Fruit fly (Drosophila melanogaster) whole organism, embryonic: ENCODE measurements around the gene Seipin.

Source experiments
- Awh ChIP-seq: fragments of 200-800 bp; sonication (Bioruptor generic); IDR thresholded peaks from 2 replicates; pipeline ENCODE4, ENCODE4 v1.3.6; 2022; ENCODE audit warnings: missing biosample characterization, missing genetic modification characterization
- Bdp1 ChIP-seq: fragments of 200-800 bp; sonication (Bioruptor generic); optimal IDR thresholded peaks from 3 replicates; lab custom pipeline; 2016; ENCODE audit warnings: missing biosample characterization, missing genetic modification characterization
- CG11398 ChIP-seq: fragments of 200-800 bp; sonication (Bioruptor generic); optimal IDR thresholded peaks from 2 replicates; lab custom pipeline; 2016; ENCODE audit warnings: missing biosample characterization, missing genetic modification characterization
- CG12942 ChIP-seq: fragments of 200-800 bp; sonication (Bioruptor generic); optimal IDR thresholded peaks from 3 replicates; lab custom pipeline; 2016; ENCODE audit warnings: missing biosample characterization, missing genetic modification characterization
- CG14441 ChIP-seq: fragments of 200-800 bp; sonication (Bioruptor generic); IDR thresholded peaks from 2 replicates; pipeline ENCODE4 v1.3.6; 2022; ENCODE audit warnings: missing biosample characterization, missing genetic modification characterization
- CG14860 ChIP-seq: fragments of 200-800 bp; sonication (Bioruptor generic); IDR thresholded peaks from 3 replicates; pipeline ENCODE4 v1.3.6; 2022; ENCODE audit warnings: missing biosample characterization, missing genetic modification characterization; ENCODE audit not compliant: partially characterized antibody
- CG15073 ChIP-seq: fragments of 200-800 bp; sonication (Bioruptor generic); optimal IDR thresholded peaks from 2 replicates; lab custom pipeline; 2016; ENCODE audit warnings: missing biosample characterization, missing genetic modification characterization
- CG15479 ChIP-seq: fragments of 200-800 bp; sonication (Bioruptor generic); optimal IDR thresholded peaks from 3 replicates; lab custom pipeline; 2019; ENCODE audit warnings: missing biosample characterization, mild to moderate bottlenecking, missing genetic modification characterization, moderate library complexity
- CG17802 ChIP-seq: fragments of 200-800 bp; sonication (Bioruptor generic); optimal IDR thresholded peaks from 2 replicates; lab custom pipeline; 2018; ENCODE audit warnings: missing biosample characterization, mild to moderate bottlenecking, missing genetic modification characterization, moderate library complexity
- CG18764 ChIP-seq: fragments of 200-800 bp; sonication (Bioruptor generic); optimal IDR thresholded peaks from 3 replicates; lab custom pipeline; 2016; ENCODE audit warnings: missing biosample characterization, missing genetic modification characterization
- CG2199 ChIP-seq: fragments of 200-800 bp; sonication (Bioruptor generic); IDR thresholded peaks from 3 replicates; pipeline ENCODE4 v1.3.6; 2022; ENCODE audit warnings: missing biosample characterization, missing genetic modification characterization
- CG2678 ChIP-seq: fragments of 200-800 bp; sonication (Bioruptor generic); optimal IDR thresholded peaks from 3 replicates; lab custom pipeline; 2019; ENCODE audit warnings: missing biosample characterization, mild to moderate bottlenecking, missing genetic modification characterization, moderate library complexity
- CG2889 ChIP-seq: fragments of 200-800 bp; sonication (Bioruptor generic); IDR thresholded peaks from 3 replicates; pipeline ENCODE4 v1.3.6; 2022; ENCODE audit warnings: missing biosample characterization, missing genetic modification characterization
- CG3407 ChIP-seq: fragments of 200-800 bp; sonication (Bioruptor generic); optimal IDR thresholded peaks from 2 replicates; lab custom pipeline; 2018; ENCODE audit warnings: missing biosample characterization, mild to moderate bottlenecking, missing genetic modification characterization
- CG3838 ChIP-seq: fragments of 200-800 bp; sonication (Bioruptor generic); optimal IDR thresholded peaks from 3 replicates; lab custom pipeline; 2016; ENCODE audit warnings: missing biosample characterization, missing genetic modification characterization
- CG42726 ChIP-seq: fragments of 200-800 bp; sonication (Bioruptor generic); IDR thresholded peaks from 2 replicates; pipeline ENCODE4 v1.3.6; 2022; ENCODE audit warnings: missing biosample characterization, missing genetic modification characterization; ENCODE audit not compliant: partially characterized antibody
- CG4282 ChIP-seq: fragments of 200-800 bp; sonication (Bioruptor generic); optimal IDR thresholded peaks from 2 replicates; lab custom pipeline; 2016; ENCODE audit warnings: missing biosample characterization, missing genetic modification characterization
- CG4854 ChIP-seq: fragments of 200-800 bp; sonication (Bioruptor generic); optimal IDR thresholded peaks from 2 replicates; lab custom pipeline; 2016; ENCODE audit warnings: missing biosample characterization, missing genetic modification characterization, inconsistent platforms
- CG6689 ChIP-seq: fragments of 200-800 bp; sonication (Bioruptor generic); IDR thresholded peaks from 2 replicates; pipeline ENCODE4 v1.3.6; 2022; ENCODE audit warnings: missing biosample characterization, missing genetic modification characterization
- CG6854 ChIP-seq: fragments of 200-800 bp; sonication (Bioruptor generic); optimal IDR thresholded peaks from 3 replicates; lab custom pipeline; 2017; ENCODE audit warnings: missing biosample characterization, mild to moderate bottlenecking, missing genetic modification characterization
- CG9932 ChIP-seq: fragments of 200-800 bp; sonication (Bioruptor generic); IDR thresholded peaks from 2 replicates; pipeline ENCODE4 v1.3.6; 2022; ENCODE audit warnings: missing biosample characterization, missing genetic modification characterization
- CkIIα-i1 ChIP-seq: fragments of 200-800 bp; sonication (Bioruptor generic); IDR thresholded peaks from 2 replicates; pipeline ENCODE4 v1.3.6; 2022; ENCODE audit warnings: missing biosample characterization, missing genetic modification characterization
- Dip3 ChIP-seq: fragments of 200-800 bp; sonication (Bioruptor generic); optimal IDR thresholded peaks from 3 replicates; lab custom pipeline; 2016; ENCODE audit warnings: missing biosample characterization, missing genetic modification characterization
- Fer1 ChIP-seq: fragments of 200-800 bp; sonication (Bioruptor generic); optimal IDR thresholded peaks from 2 replicates; lab custom pipeline; 2017; ENCODE audit warnings: missing biosample characterization, mild to moderate bottlenecking, missing genetic modification characterization
- HHEX ChIP-seq: fragments of 200-800 bp; sonication (Bioruptor generic); optimal IDR thresholded peaks from 3 replicates; lab custom pipeline; 2017; ENCODE audit warnings: missing biosample characterization, mild to moderate bottlenecking, missing genetic modification characterization, missing genetic modification reagents
- Hr51 ChIP-seq, 2 experiments: fragments of 200-800 bp; sonication (Bioruptor generic); optimal IDR thresholded peaks; 2 replicates in 1 of 2; 3 replicates in 1 of 2; lab custom pipeline; 2016 to 2018; ENCODE audit warnings: missing biosample characterization in 2 of 2, missing genetic modification characterization in 2 of 2, mild to moderate bottlenecking in 1 of 2, moderate library complexity in 1 of 2
- Meics ChIP-seq: fragments of 200-800 bp; sonication (Bioruptor generic); optimal IDR thresholded peaks from 2 replicates; lab custom pipeline; 2017; ENCODE audit warnings: missing biosample characterization, mild to moderate bottlenecking, missing genetic modification characterization
- Stat92E ChIP-seq, 3 experiments: fragments of >200 bp in 2 of 3; fragments of 200-800 bp in 1 of 3; sonication (Bioruptor generic) in 1 of 3; optimal IDR thresholded peaks; 2 replicates each; lab custom pipeline; 2017 to 2019; ENCODE audit warnings: missing biosample characterization in 3 of 3, missing genetic modification characterization in 3 of 3, mild to moderate bottlenecking in 1 of 3, moderate library complexity in 1 of 3
- ato ChIP-seq: fragments of 200-800 bp; sonication (Bioruptor generic); IDR thresholded peaks from 2 replicates; pipeline ENCODE4 v1.3.6; 2022; ENCODE audit warnings: missing biosample characterization, missing genetic modification characterization; ENCODE audit not compliant: partially characterized antibody
- bigmax ChIP-seq: fragments of 200-800 bp; sonication (Bioruptor generic); optimal IDR thresholded peaks from 2 replicates; lab custom pipeline; 2018; ENCODE audit warnings: missing biosample characterization, mild to moderate bottlenecking, missing genetic modification characterization
- chm ChIP-seq: fragments of 200-800 bp; sonication (Bioruptor generic); IDR thresholded peaks from 2 replicates; pipeline ENCODE4 v1.3.6; 2022; ENCODE audit warnings: missing biosample characterization, missing genetic modification characterization
- croc ChIP-seq: fragments of 200-800 bp; sonication (Bioruptor generic); conservative IDR thresholded peaks from 3 replicates; pipeline ENCODE4 v1.3.6; 2022; ENCODE audit warnings: missing biosample characterization, missing genetic modification characterization
- dm ChIP-seq: fragments of 200-800 bp; sonication (Bioruptor generic); optimal IDR thresholded peaks from 3 replicates; lab custom pipeline; 2016; ENCODE audit warnings: missing biosample characterization, missing genetic modification characterization
- fd102C ChIP-seq: fragments of 200-800 bp; sonication (Bioruptor generic); optimal IDR thresholded peaks from 2 replicates; lab custom pipeline; 2018; ENCODE audit warnings: missing biosample characterization, mild to moderate bottlenecking, missing genetic modification characterization, moderate library complexity
- fd3F ChIP-seq: fragments of 200-800 bp; sonication (Bioruptor generic); optimal IDR thresholded peaks from 2 replicates; lab custom pipeline; 2018; ENCODE audit warnings: missing biosample characterization, mild to moderate bottlenecking, missing genetic modification characterization, moderate library complexity
- gem ChIP-seq: fragments of 200-800 bp; sonication (Bioruptor generic); optimal IDR thresholded peaks from 2 replicates; lab custom pipeline; 2019; ENCODE audit warnings: missing biosample characterization, mild to moderate bottlenecking, missing genetic modification characterization, moderate library complexity
- h ChIP-seq: fragments of >200 bp; optimal IDR thresholded peaks from 2 replicates; lab custom pipeline; 2017
- her ChIP-seq: fragments of 200-800 bp; sonication (Bioruptor generic); optimal IDR thresholded peaks from 2 replicates; lab custom pipeline; 2016; ENCODE audit warnings: missing biosample characterization, missing genetic modification characterization
- luna ChIP-seq: fragments of 200-800 bp; sonication (Bioruptor generic); optimal IDR thresholded peaks from 2 replicates; lab custom pipeline; 2016; ENCODE audit warnings: missing biosample characterization, missing genetic modification characterization
- nom ChIP-seq: fragments of 200-800 bp; sonication (Bioruptor generic); optimal IDR thresholded peaks from 2 replicates; lab custom pipeline; 2017; ENCODE audit warnings: missing biosample characterization, missing genetic modification characterization, mild to moderate bottlenecking, moderate library complexity, missing genetic modification reagents
- phol ChIP-seq: fragments of 200-800 bp; sonication (Bioruptor generic); optimal IDR thresholded peaks from 3 replicates; lab custom pipeline; 2018; ENCODE audit warnings: missing biosample characterization, mild to moderate bottlenecking, missing genetic modification characterization, moderate library complexity
- pzg ChIP-seq: fragments of 200-800 bp; sonication (Bioruptor generic); optimal IDR thresholded peaks from 3 replicates; lab custom pipeline; 2018; ENCODE audit warnings: missing biosample characterization, mild to moderate bottlenecking, missing genetic modification characterization, moderate library complexity
- ro ChIP-seq: fragments of 200-800 bp; sonication (Bioruptor generic); IDR thresholded peaks from 2 replicates; pipeline ENCODE4 v1.3.6; 2022; ENCODE audit warnings: missing biosample characterization, missing genetic modification characterization
- scrt ChIP-seq: fragments of 200-800 bp; sonication (Bioruptor generic); optimal IDR thresholded peaks from 2 replicates; lab custom pipeline; 2018; ENCODE audit warnings: missing biosample characterization, mild to moderate bottlenecking, missing genetic modification characterization, moderate library complexity
- shn ChIP-seq: fragments of 200-800 bp; sonication (Bioruptor generic); optimal IDR thresholded peaks from 3 replicates; lab custom pipeline; 2016; ENCODE audit warnings: missing biosample characterization, missing genetic modification characterization
- sima ChIP-seq: fragments of 200-800 bp; sonication (Bioruptor generic); optimal IDR thresholded peaks from 2 replicates; lab custom pipeline; 2016; ENCODE audit warnings: missing biosample characterization, missing genetic modification characterization
- slp2 ChIP-seq: fragments of 200-800 bp; sonication (Bioruptor generic); optimal IDR thresholded peaks from 2 replicates; lab custom pipeline; 2016; ENCODE audit warnings: missing biosample characterization, missing genetic modification characterization
- so ChIP-seq: fragments of 200-800 bp; sonication (Bioruptor generic); IDR thresholded peaks from 3 replicates; pipeline ENCODE4 v1.3.6; 2022; ENCODE audit warnings: missing biosample characterization, missing genetic modification characterization
- sug ChIP-seq: fragments of 200-800 bp; optimal IDR thresholded peaks from 2 replicates; lab custom pipeline; 2019; ENCODE audit warnings: missing biosample characterization, mild to moderate bottlenecking, missing genetic modification characterization, moderate library complexity

Gene Seipin

DNA sequence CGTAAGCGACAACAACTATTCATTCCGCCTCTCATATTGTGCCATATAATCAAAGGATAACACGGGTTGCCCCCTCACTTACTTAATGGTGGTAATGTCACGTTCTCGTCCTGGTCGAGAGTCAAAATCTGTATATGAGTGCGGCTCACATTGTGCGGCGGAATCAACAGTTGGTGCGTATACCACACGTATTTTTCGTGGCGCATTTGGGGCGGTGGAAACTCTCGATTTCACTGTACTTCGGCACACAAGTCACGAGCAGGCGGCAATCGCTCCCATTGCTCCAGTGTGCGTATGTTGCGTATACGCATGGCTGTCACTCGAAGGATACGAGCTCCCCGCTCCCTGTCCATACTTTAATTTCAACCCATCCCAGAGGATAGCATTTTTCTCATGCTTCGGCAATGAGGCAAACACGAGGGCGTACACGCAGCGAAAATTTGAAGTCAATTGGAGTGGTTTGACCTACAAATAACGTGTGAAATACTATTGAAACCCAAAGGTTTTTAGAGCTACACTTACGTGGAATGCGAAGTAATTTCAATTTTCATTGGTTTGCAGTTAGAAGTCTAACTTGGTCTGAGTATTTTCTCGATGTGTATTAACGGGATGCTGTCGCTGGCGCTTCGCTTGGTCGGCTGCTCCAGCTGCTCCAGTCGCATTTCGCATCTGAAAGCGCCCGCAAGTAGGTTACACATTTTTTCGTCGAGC lies 37.7 kb upstream of the Seipin start (continued):
- TF ChIP-seq chm, result no peak
- peak; percentile 94 for TF ChIP-seq scrt (GFP tag; lab: Kevin White, UChicago)
- peak; percentile 84 for TF ChIP-seq her
- TF ChIP-seq fd102C (GFP tag; lab: Kevin White, UChicago), result no peak
- TF ChIP-seq Stat92E (GFP tag; optimal IDR thresholded peaks at IDR 0.05; lab: Kevin White, UChicago), result no peak
- no peak for TF ChIP-seq ato (GFP tag; lab: Robert Waterston, UW)
- no peak for TF ChIP-seq CG42726 (GFP tag; lab: Robert Waterston, UW)
- no peak for TF ChIP-seq bigmax (GFP tag; lab: Kevin White, UChicago)
- peak; percentile 44 for TF ChIP-seq dm (GFP tag; lab: Kevin White, UChicago)
- no peak for TF ChIP-seq CG15479 (GFP tag; lab: Kevin White, UChicago)
- no peak for TF ChIP-seq CG17802 (tag; lab: Kevin White, UChicago)
- TF ChIP-seq CG2199 (GFP tag; lab: Robert Waterston, UW), result no peak
- peak; percentile 29 for TF ChIP-seq sug (tag; lab: Kevin White, UChicago)
- peak; percentile 63 for TF ChIP-seq CG12942 (GFP tag; lab: Kevin White, UChicago)
- peak; percentile 60 for TF ChIP-seq slp2 (GFP tag; lab: Kevin White, UChicago)
- TF ChIP-seq Hr51 (GFP tag; optimal IDR thresholded peaks at IDR 0.05; lab: Kevin White, UChicago), result peak; percentile 40 to 74
- no peak for TF ChIP-seq nom (GFP tag; lab: Kevin White, UChicago)
- TF ChIP-seq CG14860 (GFP tag; lab: Robert Waterston, UW), result no peak
- peak; percentile 81; the same call in 2 of the 3 replicates for TF ChIP-seq so (GFP tag; lab: Robert Waterston, UW)
- TF ChIP-seq CG9932 (GFP tag; lab: Robert Waterston, UW), result peak; percentile 81
- TF ChIP-seq CG11398 (GFP tag; lab: Kevin White, UChicago), result peak; percentile 52
- no peak for TF ChIP-seq CG3838 (GFP tag; lab: Kevin White, UChicago)
- peak; percentile 58 for TF ChIP-seq fd3F (GFP tag; lab: Kevin White, UChicago)
- peak; percentile 71 for TF ChIP-seq CG6689 (GFP tag; lab: Robert Waterston, UW)
- peak; percentile 76; the same call in 1 of the 3 replicates for TF ChIP-seq CG2889
- no peak for TF ChIP-seq ro (GFP tag; lab: Robert Waterston, UW)
- TF ChIP-seq Fer1, result peak; percentile 93
- peak; percentile 11 for TF ChIP-seq CG15073
- TF ChIP-seq CG6854 (GFP tag; lab: Kevin White, UChicago), result peak; percentile 78
- peak; percentile 59 for TF ChIP-seq phol (tag; lab: Kevin White, UChicago)
- TF ChIP-seq CG14441 (GFP tag; lab: Robert Waterston, UW), result peak; percentile 84
- TF ChIP-seq CG3407 (GFP tag; lab: Kevin White, UChicago), result no peak
- TF ChIP-seq HHEX (GFP tag; lab: Kevin White, UChicago), result peak; percentile 80
- peak; percentile 57 for TF ChIP-seq luna (GFP tag; lab: Kevin White, UChicago)
- TF ChIP-seq CG2678 (tag; lab: Kevin White, UChicago), result peak; percentile 81
- no peak for TF ChIP-seq sima (GFP tag; lab: Kevin White, UChicago)
- TF ChIP-seq croc (GFP tag; lab: Robert Waterston, UW), result no peak
- peak; percentile 69 for TF ChIP-seq CG18764 (GFP tag; lab: Kevin White, UChicago)
- peak; percentile 67 for TF ChIP-seq Bdp1 (GFP tag; lab: Kevin White, UChicago)
- TF ChIP-seq CG4282, result no peak
- TF ChIP-seq Dip3 (GFP tag; lab: Kevin White, UChicago), result peak; percentile 75
- peak; percentile 87 for TF ChIP-seq Meics (GFP tag; lab: Kevin White, UChicago)
- TF ChIP-seq shn, result peak; percentile 71
- TF ChIP-seq CG4854 (GFP tag; lab: Kevin White, UChicago), result peak; percentile 55
- TF ChIP-seq Awh, result peak; percentile 67
- no peak for TF ChIP-seq h (lab: Kevin White, UChicago)
- TF ChIP-seq pzg (GFP tag; lab: Kevin White, UChicago), result peak; percentile 13
- TF ChIP-seq CkIIα-i1 (GFP tag; lab: Robert Waterston, UW), result 0 out of 2 replicates have a peak, but pooled peaks have one; percentile 32
- peak; percentile 80 for TF ChIP-seq gem (tag; lab: Kevin White, UChicago)
